Fruit fly (Drosophila melanogaster) whole organism, adult: ENCODE measurements around the gene CG31548.

Experiments
- CG11617 ChIP-seq: fragments of 200-800 bp; sonication (Bioruptor generic); optimal IDR thresholded peaks from 2 replicates; lab custom pipeline; 2017; ENCODE audit warnings: mild to moderate bottlenecking, missing biosample characterization, missing genetic modification reagents, missing genetic modification characterization
- CG12768 ChIP-seq: fragments of 200-800 bp; sonication (Bioruptor generic); optimal IDR thresholded peaks from 2 replicates; lab custom pipeline; 2017; ENCODE audit warnings: missing biosample characterization, missing genetic modification characterization, mild to moderate bottlenecking, moderate library complexity, missing genetic modification reagents
- CG14711 ChIP-seq: fragments of 200-800 bp; sonication (Bioruptor generic); optimal IDR thresholded peaks from 2 replicates; lab custom pipeline; 2018; ENCODE audit warnings: missing biosample characterization, mild to moderate bottlenecking, missing genetic modification characterization, moderate library complexity
- CG1620 ChIP-seq: fragments of 200-800 bp; sonication (Bioruptor generic); optimal IDR thresholded peaks from 2 replicates; lab custom pipeline; 2016; ENCODE audit warnings: missing biosample characterization, missing genetic modification characterization
- CG33017 ChIP-seq: fragments of 200-800 bp; sonication (Bioruptor generic); optimal IDR thresholded peaks from 2 replicates; lab custom pipeline; 2018; ENCODE audit warnings: missing biosample characterization, mild to moderate bottlenecking, missing genetic modification characterization, moderate library complexity
- CG5204 ChIP-seq: fragments of 200-800 bp; sonication (Bioruptor generic); optimal IDR thresholded peaks from 2 replicates; lab custom pipeline; 2016; ENCODE audit warnings: missing biosample characterization, missing genetic modification characterization
- CG7045 ChIP-seq: fragments of 200-800 bp; sonication (Bioruptor generic); optimal IDR thresholded peaks from 2 replicates; lab custom pipeline; 2017; ENCODE audit warnings: missing biosample characterization, mild to moderate bottlenecking, missing genetic modification characterization
- CG7101 ChIP-seq: fragments of 200-800 bp; sonication (Bioruptor generic); optimal IDR thresholded peaks from 2 replicates; lab custom pipeline; 2018; ENCODE audit warnings: missing biosample characterization, mild to moderate bottlenecking, missing genetic modification characterization, moderate library complexity
- Clk ChIP-seq: fragments of 200-800 bp; sonication (Bioruptor generic); optimal IDR thresholded peaks from 2 replicates; lab custom pipeline; 2017; ENCODE audit warnings: missing biosample characterization, missing genetic modification characterization
- Crg-1 ChIP-seq: fragments of 200-800 bp; sonication (Bioruptor generic); optimal IDR thresholded peaks from 2 replicates; lab custom pipeline; 2016; ENCODE audit warnings: missing biosample characterization, missing genetic modification characterization
- Hr96 ChIP-seq: fragments of 200-800 bp; sonication (Bioruptor generic); optimal IDR thresholded peaks from 2 replicates; lab custom pipeline; 2016; ENCODE audit warnings: missing biosample characterization, missing genetic modification characterization
- Mnt ChIP-seq: fragments of 200-800 bp; sonication (Bioruptor generic); optimal IDR thresholded peaks from 2 replicates; lab custom pipeline; 2016; ENCODE audit warnings: missing biosample characterization, mild to moderate bottlenecking, missing genetic modification characterization
- bab1 ChIP-seq: fragments of 200-800 bp; sonication (Bioruptor generic); optimal IDR thresholded peaks from 3 replicates; lab custom pipeline; 2019; ENCODE audit warnings: missing biosample characterization, mild to moderate bottlenecking, missing genetic modification characterization, moderate library complexity
- cic ChIP-seq: fragments of 200-800 bp; sonication (Bioruptor generic); optimal IDR thresholded peaks from 2 replicates; lab custom pipeline; 2017; ENCODE audit warnings: missing biosample characterization, mild to moderate bottlenecking, missing genetic modification characterization, moderate library complexity
- cnc ChIP-seq, 2 experiments: fragments of >200 bp; optimal IDR thresholded peaks; 2 replicates each; lab custom pipeline; 2017
- kay ChIP-seq: fragments of 200-800 bp; sonication (Bioruptor generic); peaks from one replicate; lab custom pipeline; 2016; ENCODE audit warnings: missing biosample characterization, missing genetic modification characterization, borderline replicate concordance
- ovo ChIP-seq: fragments of 200-800 bp; sonication (Bioruptor generic); optimal IDR thresholded peaks from 2 replicates; lab custom pipeline; 2016; ENCODE audit warnings: missing biosample characterization, missing genetic modification characterization
- pad ChIP-seq: fragments of 200-800 bp; sonication (Bioruptor generic); optimal IDR thresholded peaks from 3 replicates; lab custom pipeline; 2017; ENCODE audit warnings: missing biosample characterization, missing genetic modification characterization, mild to moderate bottlenecking, moderate library complexity, missing genetic modification reagents
- tj ChIP-seq: fragments of 200-800 bp; sonication (Bioruptor generic); optimal IDR thresholded peaks from 3 replicates; lab custom pipeline; 2017; ENCODE audit warnings: missing biosample characterization, mild to moderate bottlenecking, missing genetic modification characterization, moderate library complexity
- toe ChIP-seq: fragments of 200-800 bp; sonication (Bioruptor generic); optimal IDR thresholded peaks from 2 replicates; lab custom pipeline; 2016; ENCODE audit warnings: missing biosample characterization, missing genetic modification characterization

CG31548 gene

DNA sequence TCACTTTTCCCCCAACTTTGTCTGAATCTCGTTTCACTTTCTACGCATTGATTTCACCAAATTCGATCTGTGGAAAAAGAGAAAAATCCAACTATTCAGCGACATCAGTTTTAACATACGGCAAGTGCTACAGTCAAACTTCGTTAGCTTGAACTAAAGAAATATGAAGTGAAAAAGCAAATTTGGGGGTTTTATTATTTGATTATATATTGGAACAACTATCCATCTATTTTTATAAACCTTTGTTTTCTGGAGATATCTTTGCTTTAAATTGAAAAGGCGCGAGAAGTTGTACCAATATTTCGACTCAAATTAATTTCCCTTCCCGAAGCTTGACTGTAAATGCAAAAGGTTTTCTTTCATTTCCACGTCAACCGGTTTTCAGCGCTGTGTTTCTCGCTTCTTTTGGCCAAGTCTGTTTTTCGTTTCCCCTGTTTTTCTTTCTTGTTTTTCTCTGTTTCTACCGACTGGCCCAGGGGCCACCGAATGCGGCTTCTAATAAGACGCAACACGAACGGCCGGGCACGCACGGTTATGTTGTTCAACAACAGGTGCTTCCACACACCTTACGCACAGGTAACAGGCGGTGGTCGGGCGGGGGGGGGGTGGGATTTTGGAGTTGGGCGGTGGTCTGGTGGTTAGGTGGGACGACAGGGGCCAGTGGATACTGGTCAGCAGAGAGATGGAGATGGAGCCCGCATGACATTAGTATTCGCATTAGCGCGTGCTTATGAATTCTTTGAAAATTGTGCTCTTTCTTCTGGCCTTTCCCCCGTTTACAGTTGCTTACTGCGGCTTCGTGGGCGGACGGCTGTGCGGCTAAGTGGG, 46.5 kb upstream of the CG31548 start:
- TF ChIP-seq kay (GFP tag; lab: Kevin White, UChicago) (no peak), bab1 (peak; percentile 23)

DNA sequence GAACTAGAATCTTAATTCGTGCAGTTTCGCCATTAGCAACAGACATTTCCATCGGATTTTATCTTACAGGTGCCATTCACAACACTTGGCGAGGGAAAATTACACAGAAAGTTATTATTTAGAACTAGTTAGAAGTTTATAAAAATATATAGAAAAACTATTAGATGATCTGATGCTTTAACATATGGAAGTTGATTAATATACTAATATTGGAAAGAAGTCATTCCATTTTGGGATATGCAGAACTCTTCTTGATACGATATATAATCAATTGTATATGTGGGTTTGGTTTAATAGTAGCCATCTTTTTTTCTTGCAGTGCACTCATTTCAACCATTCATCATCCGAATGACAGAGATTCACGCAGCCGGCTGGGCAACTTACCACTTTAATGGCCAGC, 45.6 kb upstream of the CG31548 start:
- TF ChIP-seq tj (GFP tag; lab: Kevin White, UChicago) (no peak), pad (GFP tag; lab: Kevin White, UChicago) (no peak), CG7045 (GFP tag; lab: Kevin White, UChicago) (no peak), CG7101 (no peak), CG14711 (tag; lab: Kevin White, UChicago) (no peak), CG1620 (no peak), Clk (GFP tag; lab: Kevin White, UChicago) (no peak), cnc (optimal IDR thresholded peaks at IDR 0.05; lab: Kevin White, UChicago) (no peak), CG5204 (GFP tag; lab: Kevin White, UChicago) (no peak), CG12768 (no peak), toe (no peak), Mnt (GFP tag; lab: Kevin White, UChicago) (no peak), ovo (GFP tag; lab: Kevin White, UChicago) (no peak), Crg-1 (GFP tag; lab: Kevin White, UChicago) (no peak)

DNA sequence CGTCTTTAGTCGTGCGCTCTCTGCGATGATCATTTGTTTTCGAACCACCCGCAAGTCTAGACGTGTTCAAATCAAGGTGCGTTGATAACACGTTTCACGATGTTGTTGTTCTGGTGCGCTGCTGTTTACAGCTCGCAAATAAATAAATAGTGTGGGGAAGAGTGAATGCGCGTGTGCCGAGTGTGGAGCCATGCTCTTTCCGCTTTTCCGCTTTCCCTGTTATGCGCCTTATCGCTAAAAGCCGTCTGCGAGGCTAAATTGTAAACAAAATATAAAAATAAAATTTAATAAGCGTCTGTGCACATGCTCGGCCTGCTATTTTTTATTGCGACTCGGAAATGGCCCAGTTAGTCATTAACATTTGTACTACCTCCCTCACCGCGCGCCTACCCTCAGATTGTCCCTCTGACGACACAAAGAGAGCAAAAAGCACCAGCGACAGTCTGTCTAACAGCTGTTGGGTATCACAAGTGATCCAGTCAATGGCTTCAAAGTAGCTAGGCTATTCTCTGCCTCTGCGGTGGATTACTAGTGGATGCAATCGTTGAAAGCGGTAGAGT, 36.1 kb upstream of the CG31548 start:
- peak; percentile 67 for TF ChIP-seq CG7101
- peak; percentile 67 for TF ChIP-seq bab1
- peak; percentile 66 for TF ChIP-seq CG7045 (GFP tag; lab: Kevin White, UChicago)
- peak; percentile 47 for TF ChIP-seq tj (GFP tag; lab: Kevin White, UChicago)
- no peak for TF ChIP-seq CG1620
- TF ChIP-seq toe: no peak
- TF ChIP-seq CG11617 (GFP tag; lab: Kevin White, UChicago): peak; percentile 69
- TF ChIP-seq CG5204 (GFP tag; lab: Kevin White, UChicago): no peak
- no peak for TF ChIP-seq cnc (optimal IDR thresholded peaks at IDR 0.05; lab: Kevin White, UChicago)
- peak; percentile 96 for TF ChIP-seq cic (GFP tag; lab: Kevin White, UChicago)
- TF ChIP-seq pad (GFP tag; lab: Kevin White, UChicago): peak; percentile 50
- peak; percentile 49 for TF ChIP-seq CG14711 (tag; lab: Kevin White, UChicago)
- TF ChIP-seq Hr96 (GFP tag; lab: Kevin White, UChicago): peak; percentile 33
- peak; percentile 69 for TF ChIP-seq Crg-1 (GFP tag; lab: Kevin White, UChicago)
- TF ChIP-seq kay (GFP tag; lab: Kevin White, UChicago): peak; percentile 99
- TF ChIP-seq CG12768: peak; percentile 49
- peak; percentile 24 for TF ChIP-seq Clk (GFP tag; lab: Kevin White, UChicago)
- peak; percentile 98 for TF ChIP-seq Mnt (GFP tag; lab: Kevin White, UChicago)
- peak; percentile 72 for TF ChIP-seq ovo (GFP tag; lab: Kevin White, UChicago)
- peak; percentile 56 for TF ChIP-seq CG33017

DNA sequence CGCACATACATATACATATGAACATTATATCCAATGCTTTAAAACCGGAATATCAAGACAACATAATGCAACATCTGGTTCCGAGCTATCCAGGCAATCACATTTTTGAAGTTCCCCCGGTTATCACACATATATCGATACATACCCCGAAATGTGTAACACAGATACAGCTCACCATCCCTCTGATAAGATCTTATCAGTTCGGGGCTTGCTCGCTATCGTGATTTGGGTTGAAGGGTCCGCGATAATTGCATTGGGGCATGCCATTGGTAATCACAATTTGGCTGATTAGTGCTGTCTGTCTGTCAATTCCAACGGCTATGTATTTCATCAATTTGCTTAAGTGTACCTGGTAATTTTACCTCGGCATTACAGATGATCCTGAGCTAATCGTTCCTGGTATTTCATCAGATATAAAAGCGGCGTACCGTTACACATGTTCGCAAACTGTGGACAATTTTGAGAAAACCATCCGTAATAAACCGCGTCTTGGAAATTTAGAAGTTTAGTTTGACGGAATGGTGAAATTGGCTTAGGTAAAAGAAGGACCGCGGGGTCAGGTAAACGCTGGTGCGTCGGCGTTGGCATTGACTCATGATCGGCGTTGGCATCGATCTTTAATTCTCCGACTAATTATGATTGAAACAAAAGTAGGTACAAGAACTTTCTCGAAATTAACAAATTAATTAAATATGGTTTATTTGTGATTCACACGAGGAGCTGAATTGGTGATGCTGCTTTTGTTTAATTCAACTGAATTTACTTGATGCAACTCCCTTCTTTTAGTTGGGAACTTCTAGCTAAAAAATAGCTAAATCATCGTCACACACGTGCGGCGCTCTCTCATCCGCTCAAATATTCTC, 35.4 kb upstream of the CG31548 start:
- TF ChIP-seq kay (GFP tag; lab: Kevin White, UChicago) (no peak), Crg-1 (GFP tag; lab: Kevin White, UChicago) (no peak), CG12768 (no peak), cic (GFP tag; lab: Kevin White, UChicago) (no peak), Hr96 (GFP tag; lab: Kevin White, UChicago) (no peak), tj (GFP tag; lab: Kevin White, UChicago) (no peak), cnc (optimal IDR thresholded peaks at IDR 0.05; lab: Kevin White, UChicago) (no peak)

dm6 chr3R:5671265-5671663, 34.6 kb upstream of the CG31548 start:
- TF ChIP-seq tj (GFP tag; lab: Kevin White, UChicago) (peak; percentile 63), cic (GFP tag; lab: Kevin White, UChicago) (peak; percentile 25), CG12768 (peak; percentile 24), kay (GFP tag; lab: Kevin White, UChicago) (peak; percentile 14), cnc (optimal IDR thresholded peaks at IDR 0.05; lab: Kevin White, UChicago) (no peak)

- TF ChIP-seq tj (GFP tag; lab: Kevin White, UChicago) (peak; percentile 65), Mnt (GFP tag; lab: Kevin White, UChicago) (no peak), CG33017 (no peak), CG7045 (GFP tag; lab: Kevin White, UChicago) (no peak), CG5204 (GFP tag; lab: Kevin White, UChicago) (no peak), kay (GFP tag; lab: Kevin White, UChicago) (peak; percentile 64), cic (GFP tag; lab: Kevin White, UChicago) (no peak), CG14711 (tag; lab: Kevin White, UChicago) (no peak), bab1 (no peak), pad (GFP tag; lab: Kevin White, UChicago) (peak; percentile 72), ovo (GFP tag; lab: Kevin White, UChicago) (no peak), Hr96 (GFP tag; lab: Kevin White, UChicago) (no peak), Crg-1 (GFP tag; lab: Kevin White, UChicago) (no peak), CG7101 (no peak), cnc (optimal IDR thresholded peaks at IDR 0.05; lab: Kevin White, UChicago) (peak; percentile 20 to 54), Clk (GFP tag; lab: Kevin White, UChicago) (no peak), toe (no peak), CG12768 (no peak), CG1620 (no peak), CG11617 (GFP tag; lab: Kevin White, UChicago) (peak; percentile 0)
Measured at dm6 chr3R:5670660-5671264, 34.1 kb upstream of the CG31548 start.
